Fruit fly (Drosophila melanogaster) whole organism, prepupa: ENCODE measurements around the gene p24-1.
A peak's percentile ranks its signal among the peaks of the same experiment; 100 is the strongest.

Experiments
- CG4318 ChIP-seq: fragments of 200-800 bp; sonication (Bioruptor generic); optimal IDR thresholded peaks from 3 replicates; lab custom pipeline; 2017; ENCODE audit warnings: missing biosample characterization, mild to moderate bottlenecking, missing genetic modification characterization
- CG8119 ChIP-seq: fragments of 200-800 bp; sonication (Bioruptor generic); IDR thresholded peaks from 3 replicates; pipeline ENCODE4 v1.3.6; 2022; ENCODE audit warnings: missing biosample characterization, missing genetic modification characterization
- Sox102F ChIP-seq: fragments of 200-800 bp; sonication (Bioruptor generic); optimal IDR thresholded peaks from 2 replicates; lab custom pipeline; 2016; ENCODE audit warnings: missing biosample characterization, mild to moderate bottlenecking, missing genetic modification characterization
- topi ChIP-seq: fragments of 200-800 bp; sonication (Bioruptor generic); optimal IDR thresholded peaks from 3 replicates; lab custom pipeline; 2016; ENCODE audit warnings: missing biosample characterization, missing genetic modification characterization

- TF ChIP-seq CG4318 (GFP tag; lab: Kevin White, UChicago) = no peak
- no peak for TF ChIP-seq Sox102F (GFP tag; lab: Kevin White, UChicago)
- TF ChIP-seq topi (GFP tag; lab: Kevin White, UChicago) = no peak
- peak; percentile 43; the same call in 1 of the 3 replicates for TF ChIP-seq CG8119
Measured at dm6 chrX:11885356-11885755, 33.0 kb upstream of the p24-1 start.
